Worm (Caenorhabditis elegans) whole organism, L4/young adult: ENCODE measurements around the gene cyp-33E1.

Experiments
- W03F9.2 ChIP-seq: fragments of 150-350 bp; optimal IDR thresholded peaks from 2 replicates; lab custom pipeline; 2014; ENCODE audit warnings: missing biosample characterization, missing genetic modification characterization
- dao-5 ChIP-seq: sonication (generic microtip); optimal IDR thresholded peaks from 2 replicates; lab custom pipeline; 2016; ENCODE audit warnings: missing genotype, missing genetic modification characterization, moderate library complexity, missing compliant biosample characterization
- him-1 ChIP-seq: sonication (generic microtip); optimal IDR thresholded peaks from 2 replicates; lab custom pipeline; 2016; ENCODE audit warnings: missing genotype, missing genetic modification reagents, missing genetic modification characterization, missing compliant biosample characterization

DNA sequence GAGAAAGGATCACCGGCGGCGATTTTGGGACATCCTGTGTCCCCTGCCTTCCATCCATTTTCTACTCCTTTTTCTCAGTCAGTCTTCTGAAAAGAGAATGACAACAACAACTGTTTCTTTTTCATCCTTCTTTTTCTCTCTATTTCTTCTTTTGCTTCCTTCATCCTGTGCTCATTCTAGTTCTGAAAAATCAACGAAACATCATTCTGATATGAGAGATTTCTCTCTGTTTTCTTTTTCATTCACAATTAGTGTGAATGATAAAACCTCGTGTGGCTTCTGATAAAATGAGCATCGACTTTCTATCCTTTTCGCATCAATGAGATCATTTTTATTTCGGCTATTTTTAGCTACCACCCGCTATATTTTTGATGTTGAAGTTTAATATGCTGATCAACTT, 43.2 kb downstream of the cyp-33E1 start:
- no peak for TF ChIP-seq W03F9.2
- TF ChIP-seq dao-5 (tag; lab: Kevin White, UChicago), result no peak
- TF ChIP-seq him-1, result no peak
